Fruit fly (Drosophila melanogaster): ENCODE data around the gene CG14086.

CG14086 gene

dm6 chr3L:19264141-19264487 is 11.5 kb upstream of the CG14086 start, which contains the start of gene Max (continued):
- TF ChIP-seq CG12155 (GFP tag; optimal IDR thresholded peaks at IDR 0.05) (peak; percentile 64), so (GFP tag; IDR thresholded peaks at IDR 0.05) (0 out of 3 replicates have a peak, but pooled peaks have one; percentile 30), insv (GFP tag; optimal IDR thresholded peaks at IDR 0.05) (peak in 1 of 2 experiments; percentile 37), Nf-YC (tag; optimal IDR thresholded peaks at IDR 0.05) (no peak), CG5245 (GFP tag; optimal IDR thresholded peaks at IDR 0.05) (peak; percentile 40), Optix (GFP tag; IDR thresholded peaks at IDR 0.05) (peak; percentile 49; the same call in 2 of the 3 replicates), CG17328 (GFP tag; IDR thresholded peaks at IDR 0.05) (peak; percentile 76), cato (GFP tag; optimal IDR thresholded peaks at IDR 0.05; ENCODE audit: borderline replicate concordance) (peak; percentile 8), pfk (GFP tag; optimal IDR thresholded peaks at IDR 0.05) (no peak), danr (GFP tag; IDR thresholded peaks at IDR 0.05) (peak; percentile 61; the same call in 1 of the 2 replicates), E2f1 (GFP tag; IDR thresholded peaks at IDR 0.05) (peak; percentile 57), onecut (GFP tag; IDR thresholded peaks at IDR 0.05) (peak; percentile 46), CG6683 (GFP tag; optimal IDR thresholded peaks at IDR 0.05) (peak; percentile 26), Bgb (GFP tag; IDR thresholded peaks at IDR 0.05; ENCODE audit: partially characterized antibody) (no peak), C15 (GFP tag; IDR thresholded peaks at IDR 0.05) (0 out of 3 replicates have a peak, but pooled peaks have one; percentile 16), zf30C (GFP tag; optimal IDR thresholded peaks at IDR 0.05) (no peak), slou (GFP tag; optimal IDR thresholded peaks at IDR 0.05) (peak; percentile 24), CG9215 (GFP tag; IDR thresholded peaks at IDR 0.05) (peak; percentile 34), gfzf (GFP tag; optimal IDR thresholded peaks at IDR 0.05) (peak; percentile 76), sisA (GFP tag; IDR thresholded peaks at IDR 0.05) (peak; percentile 42), Blimp-1 (GFP tag; optimal IDR thresholded peaks at IDR 0.05) (peak; percentile 70), Dbx (GFP tag; IDR thresholded peaks at IDR 0.05) (peak; percentile 70; the same call in 2 of the 3 replicates), Poxn (GFP tag; IDR thresholded peaks at IDR 0.05) (no peak), CG2875 (GFP tag; optimal IDR thresholded peaks at IDR 0.05) (peak; percentile 52), CG8478 (optimal IDR thresholded peaks at IDR 0.05) (no peak), cg (GFP tag; optimal IDR thresholded peaks at IDR 0.05) (no peak), Ets97D (GFP tag; optimal IDR thresholded peaks at IDR 0.05) (no peak), ac (GFP tag; optimal IDR thresholded peaks at IDR 0.05) (no peak), zen2 (GFP tag; IDR thresholded peaks at IDR 0.05; ENCODE audit: partially characterized antibody) (no peak), gsb (GFP tag; IDR thresholded peaks at IDR 0.05) (no peak), HLHmδ (GFP tag; optimal IDR thresholded peaks at IDR 0.05) (no peak), CG11085 (GFP tag; IDR thresholded peaks at IDR 0.05) (no peak), Camta (GFP tag; optimal IDR thresholded peaks at IDR 0.05) (no peak), CG10267 (tag; optimal IDR thresholded peaks at IDR 0.05) (peak; percentile 77), hkb (optimal IDR thresholded peaks at IDR 0.05) (no peak), hkb (GFP tag; IDR thresholded peaks at IDR 0.05) (peak; percentile 79), CG15696 (tag; optimal IDR thresholded peaks at IDR 0.05) (peak; percentile 57), CG4328 (GFP tag; optimal IDR thresholded peaks at IDR 0.05) (peak; percentile 52), CG1602 (GFP tag; optimal IDR thresholded peaks at IDR 0.05) (peak; percentile 44), tgo (GFP tag; IDR thresholded peaks at IDR 0.05) (peak; percentile 72), Ssrp (tag; optimal IDR thresholded peaks at IDR 0.05) (peak; percentile 59), grn (GFP tag; optimal IDR thresholded peaks at IDR 0.05) (no peak), phol (tag; optimal IDR thresholded peaks at IDR 0.05) (peak; percentile 83), BEAF-32 (GFP tag; optimal IDR thresholded peaks at IDR 0.05) (peak; percentile 42), oc (tag; optimal IDR thresholded peaks at IDR 0.05) (peak; percentile 17), jumu (GFP tag; optimal IDR thresholded peaks at IDR 0.05) (no peak), CG1233 (GFP tag; optimal IDR thresholded peaks at IDR 0.05) (peak; percentile 51), rib (GFP tag; IDR thresholded peaks at IDR 0.05) (no peak), D19A (tag; optimal IDR thresholded peaks at IDR 0.05) (peak; percentile 66), Rx (GFP tag; IDR thresholded peaks at IDR 0.05) (peak; percentile 53), CG15601 (tag; optimal IDR thresholded peaks at IDR 0.05) (peak; percentile 72), Lim3 (GFP tag; IDR thresholded peaks at IDR 0.05) (no peak)

Data from whole organism, embryonic.